Worm (Caenorhabditis elegans) whole organism, L3 larva: Measurements from ENCODE around the gene exc-15.

Source experiments
- ZK546.5 ChIP-seq: sonication (generic microtip); optimal IDR thresholded peaks from 2 replicates; lab custom pipeline; 2017; ENCODE audit warnings: missing biosample characterization, missing genetic modification characterization
- aly-2 ChIP-seq: fragments of 150-350 bp; optimal IDR thresholded peaks from 2 replicates; lab custom pipeline; 2014; ENCODE audit warnings: missing biosample characterization, missing genetic modification characterization
- ceh-82 ChIP-seq: fragments of 150-350 bp; optimal IDR thresholded peaks from 2 replicates; lab custom pipeline; 2014; ENCODE audit warnings: missing biosample characterization, missing genetic modification characterization
- fos-1 ChIP-seq: fragments of 150-350 bp; optimal IDR thresholded peaks from 2 replicates; lab custom pipeline; 2014; ENCODE audit warnings: missing biosample characterization, missing genetic modification characterization
- nhr-11 ChIP-seq: fragments of 150-350 bp; optimal IDR thresholded peaks from 2 replicates; lab custom pipeline; 2014; ENCODE audit warnings: missing biosample characterization, missing genetic modification characterization
- nhr-237 ChIP-seq: fragments of 150-350 bp; optimal IDR thresholded peaks from 2 replicates; lab custom pipeline; 2014; ENCODE audit warnings: missing biosample characterization, missing genetic modification characterization
- nhr-76 ChIP-seq: fragments of 150-350 bp; sonication (generic microtip); optimal IDR thresholded peaks from 5 replicates; lab custom pipeline; 2014; ENCODE audit warnings: missing biosample characterization, missing genetic modification characterization
- pha-4 ChIP-seq: fragments of 150-350 bp; optimal IDR thresholded peaks from 2 replicates; lab custom pipeline; 2014; ENCODE audit warnings: missing biosample characterization, missing genetic modification reagents, missing genetic modification characterization

DNA sequence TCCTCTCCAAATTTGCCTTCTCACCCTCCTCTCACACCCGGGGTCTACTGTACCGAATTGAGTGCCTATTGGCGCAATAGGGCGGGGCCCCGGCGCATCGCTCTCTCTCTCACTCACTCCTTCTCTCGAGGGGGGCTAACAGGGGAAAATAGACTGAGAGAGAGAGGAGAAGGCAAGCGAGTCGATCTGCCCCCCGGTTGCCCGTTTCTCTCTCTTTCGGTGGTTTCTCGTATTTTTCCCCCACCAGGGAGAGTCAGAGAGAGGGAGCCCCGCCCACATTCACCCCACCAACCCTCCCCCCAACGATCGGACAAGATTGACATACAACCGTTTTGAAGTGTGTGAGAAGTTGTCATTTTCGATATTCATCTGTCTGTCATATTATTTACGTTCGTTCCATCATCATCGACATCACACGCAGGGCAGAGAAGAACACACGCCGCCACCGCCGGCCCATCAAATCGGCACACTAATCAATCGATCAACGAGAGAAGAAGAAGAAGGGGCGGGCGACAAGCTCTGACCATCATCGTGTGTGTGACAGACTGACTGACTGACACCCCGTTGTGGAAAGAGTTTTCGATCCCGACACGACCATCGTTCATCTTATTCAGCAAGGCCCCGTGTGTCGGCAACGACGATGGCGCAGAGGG lies 16.0 kb downstream of the exc-15 start:
- TF ChIP-seq nhr-76 (tag; lab: Kevin White, UChicago): no peak
- no peak for TF ChIP-seq fos-1 (tag; lab: Kevin White, UChicago)
- TF ChIP-seq aly-2: no peak
- no peak for TF ChIP-seq ZK546.5 (tag; lab: Kevin White, UChicago)
- TF ChIP-seq nhr-237 (tag; lab: Kevin White, UChicago): no peak
- no peak for TF ChIP-seq ceh-82 (tag; lab: Kevin White, UChicago)
- no peak for TF ChIP-seq pha-4 (tag; lab: Kevin White, UChicago)
- TF ChIP-seq nhr-11: no peak
